Worm (Caenorhabditis elegans): Measurements from ENCODE around the gene Y26G10.1.

Gene Y26G10.1

DNA sequence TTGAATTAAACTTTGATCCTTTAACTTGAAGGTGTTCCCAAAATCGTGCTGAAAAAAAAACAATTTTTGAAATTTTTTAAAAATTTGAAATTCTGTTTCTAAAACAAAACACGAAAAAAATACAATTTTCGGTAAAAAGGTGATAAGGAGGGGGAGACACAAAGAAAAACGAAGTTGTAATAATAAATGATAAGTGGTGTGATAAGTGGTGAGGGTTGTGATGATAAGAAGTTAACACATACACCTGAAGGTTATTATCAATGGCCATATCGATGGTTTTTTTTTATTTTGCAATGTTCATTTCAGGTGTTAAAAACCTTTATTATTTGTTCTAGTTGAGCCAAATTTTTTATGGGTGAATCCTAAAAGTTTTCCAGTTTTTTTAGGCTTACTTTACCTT lies 18.6 kb upstream of the Y26G10.1 start, which contains the start of gene twk-33:
Gene twk-33, minus strand, starts transcription at position 48 of the 400 bp plus-strand sequence.
- TF ChIP-seq zip-8 (tag; optimal IDR thresholded peaks at IDR 0.05) (no peak), flh-1 (GFP tag; optimal IDR thresholded peaks at IDR 0.05) (no peak), unc-62 (GFP tag; optimal IDR thresholded peaks at IDR 0.05) (no peak), mls-2 (tag; optimal IDR thresholded peaks at IDR 0.05) (no peak), sem-2 (GFP tag; optimal IDR thresholded peaks at IDR 0.05) (no peak), ces-1 (GFP tag; optimal IDR thresholded peaks at IDR 0.05) (no peak), ham-2 (GFP tag; optimal IDR thresholded peaks at IDR 0.05) (no peak), nhr-76 (tag; optimal IDR thresholded peaks at IDR 0.05) (no peak), elt-3 (tag; optimal IDR thresholded peaks at IDR 0.05) (no peak), ztf-11 (tag; optimal IDR thresholded peaks at IDR 0.05) (no peak), bed-3 (GFP tag; optimal IDR thresholded peaks at IDR 0.05) (no peak), unc-39 (tag; optimal IDR thresholded peaks at IDR 0.05) (no peak), sptf-1 (tag; optimal IDR thresholded peaks at IDR 0.05) (no peak), lsy-2 (tag; optimal IDR thresholded peaks at IDR 0.05) (no peak), snpc-4 (tag; optimal IDR thresholded peaks at IDR 0.05) (no peak), tbx-8 (GFP tag; optimal IDR thresholded peaks at IDR 0.05) (no peak), ceh-43 (GFP tag; optimal IDR thresholded peaks at IDR 0.05) (no peak), ceh-83 (GFP tag; optimal IDR thresholded peaks at IDR 0.05) (no peak), nhr-2 (tag; optimal IDR thresholded peaks at IDR 0.05) (no peak), mab-5 (tag; optimal IDR thresholded peaks at IDR 0.05) (no peak)

DNA sequence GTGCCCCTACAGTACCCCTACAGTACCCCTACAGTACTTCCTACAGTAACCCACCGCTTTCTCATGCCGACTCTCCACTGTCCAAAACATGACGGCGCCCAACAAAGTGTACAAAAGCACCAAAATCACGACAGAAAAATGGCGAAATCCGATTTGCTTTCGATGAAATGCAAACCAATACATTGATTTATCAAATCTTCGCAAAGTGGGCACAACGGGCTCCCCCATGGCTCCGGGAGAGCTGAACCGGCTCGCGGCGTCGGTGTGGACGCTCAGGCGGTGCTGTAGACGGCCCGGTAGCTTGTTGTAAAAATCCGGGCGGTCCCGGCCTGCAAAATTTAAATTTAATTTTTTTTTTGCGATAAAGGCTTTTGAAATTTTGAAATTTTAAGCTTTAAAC lies 16.6 kb upstream of the Y26G10.1 start:
- TF ChIP-seq elt-1 (tag; optimal IDR thresholded peaks at IDR 0.05; ENCODE audit: borderline replicate concordance, insufficient read depth) (no peak), zip-8 (tag; optimal IDR thresholded peaks at IDR 0.05) (no peak), flh-1 (GFP tag; optimal IDR thresholded peaks at IDR 0.05) (no peak), ceh-83 (GFP tag; optimal IDR thresholded peaks at IDR 0.05) (no peak), ztf-11 (tag; optimal IDR thresholded peaks at IDR 0.05) (no peak), nhr-237 (tag; optimal IDR thresholded peaks at IDR 0.05) (no peak)

ce11 chrV:17707022-17707421 lies 11.3 kb upstream of the Y26G10.1 start, which contains the start of gene srh-31:
TSS of gene srh-31 (plus strand) at chrV:17707322.
- TF ChIP-seq lsy-2 (tag; optimal IDR thresholded peaks at IDR 0.05), result no peak
- no peak for TF ChIP-seq unc-62 (GFP tag; optimal IDR thresholded peaks at IDR 0.05)
- no peak for TF ChIP-seq nhr-2 (tag; optimal IDR thresholded peaks at IDR 0.05)

DNA sequence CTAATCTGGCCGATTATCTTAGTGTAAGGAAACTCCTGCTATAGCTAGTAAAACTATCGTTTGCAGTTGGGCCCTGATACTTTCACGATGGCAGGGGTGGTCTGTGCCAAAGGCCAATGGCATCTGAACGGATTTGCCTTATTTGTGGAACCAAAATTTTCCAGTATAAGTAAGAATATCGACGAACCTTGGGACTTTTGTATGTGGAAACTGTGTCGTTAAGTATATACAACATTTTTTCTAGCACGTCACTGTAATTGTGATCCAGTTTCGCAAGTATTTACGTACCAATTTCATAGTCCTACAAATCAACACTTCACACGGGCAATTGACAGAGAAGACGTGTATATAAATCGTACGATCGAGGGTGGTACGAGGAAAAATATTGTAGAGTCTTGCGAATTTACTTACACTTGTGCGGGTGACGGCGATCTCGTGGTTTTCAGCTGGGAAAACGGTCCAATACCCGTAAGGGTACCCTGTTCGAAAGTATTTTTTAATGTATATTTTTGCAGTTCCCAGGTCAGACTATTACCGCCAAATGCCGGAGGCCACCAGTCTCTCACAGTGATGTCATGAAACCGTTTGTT lies 10.6 kb upstream of the Y26G10.1 start:
- TF ChIP-seq nhr-237 (tag; optimal IDR thresholded peaks at IDR 0.05), result no peak

- TF ChIP-seq nhr-2 (tag; optimal IDR thresholded peaks at IDR 0.05) (no peak), ham-2 (GFP tag; optimal IDR thresholded peaks at IDR 0.05) (no peak), snpc-4 (tag; optimal IDR thresholded peaks at IDR 0.05) (no peak), hlh-1 (tag; optimal IDR thresholded peaks at IDR 0.05) (no peak), zip-8 (tag; optimal IDR thresholded peaks at IDR 0.05) (no peak), lin-13 (tag; optimal IDR thresholded peaks at IDR 0.05) (no peak), ceh-39 (tag; optimal IDR thresholded peaks at IDR 0.05) (no peak), drap-1 (GFP tag; optimal IDR thresholded peaks at IDR 0.05) (no peak), flh-1 (GFP tag; optimal IDR thresholded peaks at IDR 0.05) (no peak), ceh-83 (GFP tag; optimal IDR thresholded peaks at IDR 0.05) (no peak), nhr-28 (tag; optimal IDR thresholded peaks at IDR 0.05) (no peak), mep-1 (tag; optimal IDR thresholded peaks at IDR 0.05) (no peak), unc-120 (tag; optimal IDR thresholded peaks at IDR 0.05; ENCODE audit: poor library complexity, severe bottlenecking) (no peak), mls-2 (tag; optimal IDR thresholded peaks at IDR 0.05) (no peak), mab-5 (tag; optimal IDR thresholded peaks at IDR 0.05) (no peak), tbx-8 (GFP tag; optimal IDR thresholded peaks at IDR 0.05) (no peak), M03D4.4 (tag; optimal IDR thresholded peaks at IDR 0.05) (no peak), pha-4 (tag; optimal IDR thresholded peaks at IDR 0.05) (no peak)
Observed at ce11 chrV:17705814-17706213, 10.1 kb upstream of the Y26G10.1 start, which contains the start of gene W06D12.6. TSS of gene W06D12.6 (plus strand) at chrV:17706114.
